Fruit fly (Drosophila melanogaster) whole organism, pupa: ENCODE results near the gene Mpcp2.

Experiments used
- CG12605 ChIP-seq: fragments of 200-800 bp; sonication (Bioruptor generic); IDR thresholded peaks from 2 replicates; pipeline ENCODE4 v1.3.6; 2022; ENCODE audit warnings: missing biosample characterization, missing genetic modification characterization
- CG15710 ChIP-seq: fragments of 200-800 bp; sonication (Bioruptor generic); optimal IDR thresholded peaks from 2 replicates; lab custom pipeline; 2018; ENCODE audit warnings: missing biosample characterization, mild to moderate bottlenecking, missing genetic modification characterization, moderate library complexity
- CG34367 ChIP-seq: fragments of 200-800 bp; sonication (Bioruptor generic); optimal IDR thresholded peaks from 2 replicates; lab custom pipeline; 2018; ENCODE audit warnings: missing biosample characterization, mild to moderate bottlenecking, missing genetic modification characterization
- CG9948 ChIP-seq: fragments of 200-800 bp; sonication (Bioruptor generic); optimal IDR thresholded peaks from 2 replicates; lab custom pipeline; 2018; ENCODE audit warnings: missing biosample characterization, mild to moderate bottlenecking, missing genetic modification characterization, moderate library complexity
- D1 ChIP-seq: fragments of 200-800 bp; sonication (Bioruptor generic); optimal IDR thresholded peaks from 2 replicates; lab custom pipeline; 2018; ENCODE audit warnings: missing biosample characterization, mild to moderate bottlenecking, missing genetic modification characterization, moderate library complexity
- Ets98B ChIP-seq: fragments of 200-800 bp; sonication (Bioruptor generic); IDR thresholded peaks from 2 replicates; pipeline ENCODE4 v1.3.6; 2022; ENCODE audit warnings: missing biosample characterization, missing genetic modification characterization
- Pif1A ChIP-seq: fragments of 200-800 bp; sonication (Bioruptor generic); optimal IDR thresholded peaks from 3 replicates; lab custom pipeline; 2016; ENCODE audit warnings: missing biosample characterization, missing genetic modification characterization
- rn ChIP-seq: fragments of 200-800 bp; sonication (Bioruptor generic); IDR thresholded peaks from 2 replicates; pipeline ENCODE4 v1.3.6; 2022; ENCODE audit warnings: missing biosample characterization, missing genetic modification characterization

DNA sequence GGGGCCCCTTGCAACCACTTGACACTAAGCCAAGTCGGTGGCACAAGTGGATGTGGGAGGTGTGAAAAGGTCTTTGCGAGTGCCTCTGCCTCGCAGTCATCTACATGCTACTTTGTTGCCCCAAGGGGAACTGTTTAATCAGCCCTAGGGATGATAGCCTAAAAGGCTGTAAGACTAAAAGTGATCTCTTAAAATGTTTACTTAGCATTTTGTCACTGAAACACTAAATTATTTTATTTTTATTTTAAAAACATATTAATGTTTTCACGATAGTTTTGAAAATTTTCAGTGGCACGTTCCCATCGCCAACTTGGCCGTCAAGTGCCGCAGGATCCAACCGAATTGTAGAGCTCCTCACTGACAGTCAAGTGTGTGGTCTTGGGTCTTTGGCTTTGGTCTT lies 40.0 kb upstream of the Mpcp2 start:
- TF ChIP-seq CG9948 (tag; lab: Kevin White, UChicago) (peak; percentile 33), CG34367 (tag; lab: Kevin White, UChicago) (no peak), Pif1A (GFP tag; lab: Kevin White, UChicago) (peak; percentile 12), Ets98B (GFP tag; lab: Robert Waterston, UW) (no peak), rn (GFP tag; lab: Robert Waterston, UW) (no peak), D1 (tag; lab: Kevin White, UChicago) (no peak), CG12605 (GFP tag; lab: Robert Waterston, UW) (no peak), CG15710 (tag; lab: Kevin White, UChicago) (peak; percentile 41)
